Fruit fly (Drosophila melanogaster) whole organism, adult: Measurements from ENCODE around the gene inaF-D.
"Not testable (repeated sequence)": the region's sequence is repeated elsewhere in the genome, so short reads cannot be mapped to it uniquely, and the experiment has no call there.

Experiments used
- CG11617 ChIP-seq: fragments of 200-800 bp; sonication (Bioruptor generic); optimal IDR thresholded peaks from 2 replicates; lab custom pipeline; 2017; ENCODE audit warnings: mild to moderate bottlenecking, missing biosample characterization, missing genetic modification reagents, missing genetic modification characterization
- CG12768 ChIP-seq: fragments of 200-800 bp; sonication (Bioruptor generic); optimal IDR thresholded peaks from 2 replicates; lab custom pipeline; 2017; ENCODE audit warnings: missing biosample characterization, missing genetic modification characterization, mild to moderate bottlenecking, moderate library complexity, missing genetic modification reagents
- CG14711 ChIP-seq: fragments of 200-800 bp; sonication (Bioruptor generic); optimal IDR thresholded peaks from 2 replicates; lab custom pipeline; 2018; ENCODE audit warnings: missing biosample characterization, mild to moderate bottlenecking, missing genetic modification characterization, moderate library complexity
- CG1620 ChIP-seq: fragments of 200-800 bp; sonication (Bioruptor generic); optimal IDR thresholded peaks from 2 replicates; lab custom pipeline; 2016; ENCODE audit warnings: missing biosample characterization, missing genetic modification characterization
- CG33017 ChIP-seq: fragments of 200-800 bp; sonication (Bioruptor generic); optimal IDR thresholded peaks from 2 replicates; lab custom pipeline; 2018; ENCODE audit warnings: missing biosample characterization, mild to moderate bottlenecking, missing genetic modification characterization, moderate library complexity
- CG5204 ChIP-seq: fragments of 200-800 bp; sonication (Bioruptor generic); optimal IDR thresholded peaks from 2 replicates; lab custom pipeline; 2016; ENCODE audit warnings: missing biosample characterization, missing genetic modification characterization
- CG7045 ChIP-seq: fragments of 200-800 bp; sonication (Bioruptor generic); optimal IDR thresholded peaks from 2 replicates; lab custom pipeline; 2017; ENCODE audit warnings: missing biosample characterization, mild to moderate bottlenecking, missing genetic modification characterization
- CG7101 ChIP-seq: fragments of 200-800 bp; sonication (Bioruptor generic); optimal IDR thresholded peaks from 2 replicates; lab custom pipeline; 2018; ENCODE audit warnings: missing biosample characterization, mild to moderate bottlenecking, missing genetic modification characterization, moderate library complexity
- Clk ChIP-seq: fragments of 200-800 bp; sonication (Bioruptor generic); optimal IDR thresholded peaks from 2 replicates; lab custom pipeline; 2017; ENCODE audit warnings: missing biosample characterization, missing genetic modification characterization
- Hr96 ChIP-seq: fragments of 200-800 bp; sonication (Bioruptor generic); optimal IDR thresholded peaks from 2 replicates; lab custom pipeline; 2016; ENCODE audit warnings: missing biosample characterization, missing genetic modification characterization
- Mnt ChIP-seq: fragments of 200-800 bp; sonication (Bioruptor generic); optimal IDR thresholded peaks from 2 replicates; lab custom pipeline; 2016; ENCODE audit warnings: missing biosample characterization, mild to moderate bottlenecking, missing genetic modification characterization
- bab1 ChIP-seq: fragments of 200-800 bp; sonication (Bioruptor generic); optimal IDR thresholded peaks from 3 replicates; lab custom pipeline; 2019; ENCODE audit warnings: missing biosample characterization, mild to moderate bottlenecking, missing genetic modification characterization, moderate library complexity
- cic ChIP-seq: fragments of 200-800 bp; sonication (Bioruptor generic); optimal IDR thresholded peaks from 2 replicates; lab custom pipeline; 2017; ENCODE audit warnings: missing biosample characterization, mild to moderate bottlenecking, missing genetic modification characterization, moderate library complexity
- cnc ChIP-seq, 2 experiments: fragments of >200 bp; optimal IDR thresholded peaks; 2 replicates each; lab custom pipeline; 2017
- kay ChIP-seq: fragments of 200-800 bp; sonication (Bioruptor generic); peaks from one replicate; lab custom pipeline; 2016; ENCODE audit warnings: missing biosample characterization, missing genetic modification characterization, borderline replicate concordance
- ovo ChIP-seq: fragments of 200-800 bp; sonication (Bioruptor generic); optimal IDR thresholded peaks from 2 replicates; lab custom pipeline; 2016; ENCODE audit warnings: missing biosample characterization, missing genetic modification characterization
- pad ChIP-seq: fragments of 200-800 bp; sonication (Bioruptor generic); optimal IDR thresholded peaks from 3 replicates; lab custom pipeline; 2017; ENCODE audit warnings: missing biosample characterization, missing genetic modification characterization, mild to moderate bottlenecking, moderate library complexity, missing genetic modification reagents
- tj ChIP-seq: fragments of 200-800 bp; sonication (Bioruptor generic); optimal IDR thresholded peaks from 3 replicates; lab custom pipeline; 2017; ENCODE audit warnings: missing biosample characterization, mild to moderate bottlenecking, missing genetic modification characterization, moderate library complexity
- toe ChIP-seq: fragments of 200-800 bp; sonication (Bioruptor generic); optimal IDR thresholded peaks from 2 replicates; lab custom pipeline; 2016; ENCODE audit warnings: missing biosample characterization, missing genetic modification characterization

inaF-D gene

DNA sequence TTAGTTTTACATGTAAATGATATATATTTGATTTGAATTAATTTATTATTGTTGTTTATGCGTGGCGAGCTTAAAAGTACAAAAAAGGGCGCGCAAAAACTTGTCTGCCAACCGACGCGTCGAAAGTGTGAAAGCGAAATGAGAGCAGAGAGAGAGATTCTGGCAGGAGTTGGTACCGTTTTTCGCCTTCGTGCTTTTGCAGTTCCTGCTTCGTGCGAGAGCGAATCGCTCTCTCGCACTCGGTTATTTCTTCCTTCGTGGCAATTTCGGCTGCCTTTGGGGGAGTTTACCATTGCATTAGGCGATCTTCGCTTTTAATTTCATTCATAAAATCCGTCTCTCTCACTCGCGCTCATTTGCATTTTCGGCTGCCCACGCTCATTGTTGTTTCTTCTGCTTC, at the start of gene inaF-D:
inaF-D (minus strand) TSS at position 101 of the 400 bp plus-strand sequence.
- no peak for TF ChIP-seq CG14711 (tag; lab: Kevin White, UChicago)
- no peak for TF ChIP-seq CG7045 (GFP tag; lab: Kevin White, UChicago)
- no peak for TF ChIP-seq kay
- no peak for TF ChIP-seq cnc (optimal IDR thresholded peaks at IDR 0.05; lab: Kevin White, UChicago)

DNA sequence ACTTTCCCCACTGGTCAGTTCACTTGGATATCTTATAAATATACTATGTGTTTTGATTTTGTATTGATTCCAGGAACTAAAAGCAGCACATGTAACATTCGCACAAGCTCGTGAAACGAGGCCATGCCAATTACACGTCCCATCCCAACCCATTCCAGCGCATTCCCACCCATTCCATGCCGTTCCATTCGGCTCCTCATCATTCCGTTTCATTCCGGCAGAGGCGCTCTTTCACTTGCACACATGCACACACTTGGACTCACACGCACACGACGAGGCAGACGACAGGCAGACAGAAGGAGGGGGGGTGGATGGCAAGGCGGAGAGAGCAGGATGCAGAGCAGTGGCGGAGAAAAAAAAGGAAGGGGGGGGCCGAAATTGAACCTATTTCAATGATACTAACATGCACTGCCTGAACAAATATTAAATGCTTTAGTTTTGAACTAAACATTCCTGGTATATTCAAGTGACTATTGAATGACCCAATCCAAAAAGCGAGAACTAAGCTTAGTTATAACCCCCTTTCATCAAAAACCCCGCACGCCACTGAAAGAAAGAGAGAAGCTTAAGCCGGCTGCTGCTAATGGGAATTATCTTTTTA, 47.2 kb upstream of the inaF-D start:
- TF ChIP-seq Hr96: peak; percentile 24
- peak; percentile 6 for TF ChIP-seq CG7101 (tag; lab: Kevin White, UChicago)
- no peak for TF ChIP-seq CG12768
- peak; percentile 28 for TF ChIP-seq CG7045 (GFP tag; lab: Kevin White, UChicago)

DNA sequence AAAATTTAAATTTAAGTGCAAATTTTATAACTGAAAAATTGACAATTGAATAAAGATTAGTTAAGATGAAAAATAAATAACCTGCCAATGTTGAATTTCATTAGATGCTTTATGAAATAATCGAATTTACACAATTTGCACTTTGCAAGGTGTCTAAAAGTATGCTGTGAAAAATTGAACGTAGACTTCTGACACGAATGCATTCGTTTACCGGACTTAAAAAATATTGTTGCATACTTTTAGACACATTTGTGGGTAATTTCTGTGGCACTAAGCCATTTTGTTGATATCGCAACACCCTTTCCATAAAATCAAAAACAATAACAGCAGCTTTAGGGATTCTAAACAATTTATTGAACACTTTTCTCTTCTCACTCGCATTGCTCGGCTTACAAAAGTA, 40.5 kb upstream of the inaF-D start:
- TF ChIP-seq tj (GFP tag; lab: Kevin White, UChicago): no peak
- no peak for TF ChIP-seq ovo (GFP tag; lab: Kevin White, UChicago)
- TF ChIP-seq Clk (GFP tag; lab: Kevin White, UChicago): no peak
- no peak for TF ChIP-seq CG12768
- TF ChIP-seq Hr96: no peak
- TF ChIP-seq CG5204 (GFP tag; lab: Kevin White, UChicago): no peak
- no peak for TF ChIP-seq Mnt (GFP tag; lab: Kevin White, UChicago)
- TF ChIP-seq CG7101 (tag; lab: Kevin White, UChicago): no peak
- no peak for TF ChIP-seq bab1 (GFP tag; lab: Kevin White, UChicago)
- TF ChIP-seq CG1620 (GFP tag; lab: Kevin White, UChicago): no peak

DNA sequence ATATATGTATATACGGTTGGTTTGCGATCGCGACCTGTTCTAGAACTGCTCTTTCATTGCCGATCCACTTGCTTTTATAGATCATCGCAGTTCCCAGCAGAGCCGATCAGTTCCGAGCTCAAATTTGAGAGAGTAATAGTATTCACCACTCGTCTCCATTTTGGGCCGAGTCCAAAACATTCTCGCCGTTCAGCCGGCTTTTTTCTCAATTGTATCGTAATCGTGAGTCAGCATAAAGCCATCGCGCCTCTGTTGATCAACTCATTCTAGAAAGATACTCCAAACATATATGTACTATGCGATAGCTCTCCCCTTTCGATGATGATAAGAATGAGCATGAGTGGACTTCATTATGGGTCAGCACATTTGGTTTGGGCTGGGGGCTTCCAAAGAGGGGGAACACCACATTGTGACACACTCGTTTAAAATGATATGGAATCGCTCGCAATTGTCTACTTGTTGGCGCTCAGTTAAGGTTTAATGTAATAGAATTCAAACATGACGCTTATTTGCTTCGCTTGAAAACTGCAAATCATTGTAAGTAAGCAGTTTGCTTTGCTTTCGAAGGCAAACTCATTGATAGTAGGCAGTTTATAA, 35.7 kb upstream of the inaF-D start, which contains the start of gene CG9360:
CG9360 (minus strand) TSS at position 51 of the 597 bp plus-strand sequence.
- TF ChIP-seq CG5204 (GFP tag; lab: Kevin White, UChicago) (no peak), CG7045 (GFP tag; lab: Kevin White, UChicago) (no peak), tj (GFP tag; lab: Kevin White, UChicago) (peak; percentile 93), CG11617 (GFP tag; lab: Kevin White, UChicago) (no peak), cnc (optimal IDR thresholded peaks at IDR 0.05; lab: Kevin White, UChicago) (peak; percentile 72 to 91), CG14711 (tag; lab: Kevin White, UChicago) (no peak), CG7101 (tag; lab: Kevin White, UChicago) (no peak), kay (peak; percentile 82), ovo (GFP tag; lab: Kevin White, UChicago) (no peak)

DNA sequence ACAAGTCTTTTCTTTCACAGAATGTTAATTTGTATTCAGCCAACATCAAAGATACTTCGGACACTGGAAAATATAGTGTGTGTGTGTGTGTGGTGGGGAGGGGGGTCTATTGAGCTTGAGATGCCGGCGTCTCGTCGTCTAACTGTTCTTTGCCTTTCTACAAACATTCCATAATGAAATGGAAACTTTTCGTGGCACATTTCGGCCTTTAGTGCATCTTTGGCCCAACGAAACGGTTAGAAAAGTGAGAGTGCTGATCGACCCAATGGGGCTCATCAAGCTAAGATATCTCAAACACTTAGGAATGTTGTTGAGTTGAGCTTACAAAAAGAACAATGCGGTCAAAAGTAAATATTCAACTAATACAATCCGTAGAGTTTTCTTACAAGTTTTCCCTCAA, 28.0 kb upstream of the inaF-D start:
- TF ChIP-seq CG33017 (tag; lab: Kevin White, UChicago): no peak
- no peak for TF ChIP-seq cnc (optimal IDR thresholded peaks at IDR 0.05; lab: Kevin White, UChicago)
- no peak for TF ChIP-seq CG11617 (GFP tag; lab: Kevin White, UChicago)
- TF ChIP-seq pad (GFP tag; lab: Kevin White, UChicago): no peak
- TF ChIP-seq toe (GFP tag; lab: Kevin White, UChicago): no peak
- TF ChIP-seq Hr96: no peak
- TF ChIP-seq tj (GFP tag; lab: Kevin White, UChicago): no peak
- no peak for TF ChIP-seq CG7045 (GFP tag; lab: Kevin White, UChicago)
- TF ChIP-seq Clk (GFP tag; lab: Kevin White, UChicago): no peak
- no peak for TF ChIP-seq bab1 (GFP tag; lab: Kevin White, UChicago)

DNA sequence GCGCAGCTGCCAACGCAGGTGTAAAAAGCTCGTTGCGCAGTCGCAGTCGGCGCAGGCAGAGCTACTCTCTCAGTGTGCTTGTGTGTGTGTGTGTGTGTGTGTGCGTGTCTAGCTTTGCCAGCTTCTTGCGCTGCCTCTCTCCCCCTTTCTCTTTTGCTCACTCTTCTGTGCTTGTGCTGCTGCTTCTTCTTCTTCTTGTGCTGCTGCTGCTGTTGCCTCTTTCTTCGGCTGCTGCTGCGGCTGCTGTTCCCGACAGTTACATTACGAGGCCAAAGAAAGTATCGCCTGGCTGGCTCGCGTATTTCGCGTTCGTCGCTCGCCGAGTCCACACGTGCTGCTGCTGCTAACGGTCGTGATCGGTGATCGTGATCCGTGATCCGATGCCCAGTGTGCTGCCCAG, 25.1 kb upstream of the inaF-D start, which contains the start of gene m:
m (plus strand) TSS at position 301 of the 400 bp plus-strand sequence.
- TF ChIP-seq CG7101 (tag; lab: Kevin White, UChicago); Mnt (GFP tag; lab: Kevin White, UChicago); cnc (optimal IDR thresholded peaks at IDR 0.05; lab: Kevin White, UChicago): not testable (repeated sequence)

DNA sequence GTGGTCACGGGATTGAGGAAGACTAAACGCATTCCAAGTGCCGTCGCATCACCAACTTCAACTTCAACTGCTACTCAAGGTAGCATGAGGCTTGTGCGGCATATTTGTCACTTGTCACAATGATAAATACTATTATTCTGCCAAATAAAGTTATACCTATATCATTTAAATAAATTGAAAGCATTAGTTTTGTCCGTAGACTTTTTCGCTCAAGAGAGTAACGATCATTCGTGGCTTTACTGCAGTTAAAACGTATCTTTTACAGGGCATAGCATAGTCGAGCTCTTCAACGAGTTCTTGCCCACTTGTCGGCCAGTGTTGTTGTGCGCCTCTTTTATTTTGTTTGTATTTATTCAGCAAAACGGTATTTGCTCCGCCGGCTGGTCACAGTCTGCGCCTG, 7.5 kb upstream of the inaF-D start:
- no peak for TF ChIP-seq pad (GFP tag; lab: Kevin White, UChicago)
- TF ChIP-seq Hr96: no peak
- no peak for TF ChIP-seq Clk (GFP tag; lab: Kevin White, UChicago)
- no peak for TF ChIP-seq kay
- no peak for TF ChIP-seq CG33017 (tag; lab: Kevin White, UChicago)
- no peak for TF ChIP-seq CG5204 (GFP tag; lab: Kevin White, UChicago)
- TF ChIP-seq CG1620 (GFP tag; lab: Kevin White, UChicago): no peak
- TF ChIP-seq bab1 (GFP tag; lab: Kevin White, UChicago): no peak
- TF ChIP-seq cnc (optimal IDR thresholded peaks at IDR 0.05; lab: Kevin White, UChicago): no peak
- no peak for TF ChIP-seq CG12768
- TF ChIP-seq Mnt (GFP tag; lab: Kevin White, UChicago): no peak
- TF ChIP-seq toe (GFP tag; lab: Kevin White, UChicago): no peak
- no peak for TF ChIP-seq cic (GFP tag; lab: Kevin White, UChicago)
- no peak for TF ChIP-seq ovo (GFP tag; lab: Kevin White, UChicago)
- TF ChIP-seq CG7045 (GFP tag; lab: Kevin White, UChicago): no peak
- no peak for TF ChIP-seq tj (GFP tag; lab: Kevin White, UChicago)
- TF ChIP-seq CG7101 (tag; lab: Kevin White, UChicago): no peak
- TF ChIP-seq CG11617 (GFP tag; lab: Kevin White, UChicago): no peak
- no peak for TF ChIP-seq CG14711 (tag; lab: Kevin White, UChicago)
